Fruit fly (Drosophila melanogaster) whole organism, embryonic: ENCODE measurements around the gene Jon65Aiii.

Experiments
- Abd-B ChIP-seq: fragments of 200-800 bp; sonication (Bioruptor generic); optimal IDR thresholded peaks from 2 replicates; lab custom pipeline; 2018; ENCODE audit warnings: missing biosample characterization, mild to moderate bottlenecking, missing genetic modification characterization, moderate library complexity
- Atf-2 ChIP-seq: fragments of 200-800 bp; sonication (Bioruptor generic); optimal IDR thresholded peaks from 2 replicates; lab custom pipeline; 2016; ENCODE audit warnings: missing biosample characterization, missing genetic modification characterization
- Bdp1 ChIP-seq: fragments of 200-800 bp; sonication (Bioruptor generic); optimal IDR thresholded peaks from 3 replicates; lab custom pipeline; 2016; ENCODE audit warnings: missing biosample characterization, missing genetic modification characterization
- CG10209 ChIP-seq: fragments of 200-800 bp; sonication (Bioruptor generic); optimal IDR thresholded peaks from 3 replicates; lab custom pipeline; 2017; ENCODE audit warnings: missing biosample characterization, mild to moderate bottlenecking, missing genetic modification characterization, missing genetic modification reagents
- CG11398 ChIP-seq: fragments of 200-800 bp; sonication (Bioruptor generic); optimal IDR thresholded peaks from 2 replicates; lab custom pipeline; 2016; ENCODE audit warnings: missing biosample characterization, missing genetic modification characterization
- CG11456 ChIP-seq: fragments of 200-800 bp; sonication (Bioruptor generic); IDR thresholded peaks from 3 replicates; pipeline ENCODE4 v1.3.6; 2022; ENCODE audit warnings: missing biosample characterization, missing genetic modification characterization
- CG12219 ChIP-seq: fragments of 200-800 bp; sonication (Bioruptor generic); optimal IDR thresholded peaks from 3 replicates; lab custom pipeline; 2018; ENCODE audit warnings: missing biosample characterization, mild to moderate bottlenecking, missing genetic modification characterization
- CG12744 ChIP-seq: fragments of 200-800 bp; sonication (Bioruptor generic); optimal IDR thresholded peaks from 2 replicates; lab custom pipeline; 2016; ENCODE audit warnings: missing biosample characterization, missing genetic modification characterization
- CG13624 ChIP-seq: fragments of 200-800 bp; sonication (Bioruptor generic); optimal IDR thresholded peaks from 2 replicates; lab custom pipeline; 2016; ENCODE audit warnings: missing biosample characterization, missing genetic modification characterization
- CG1529 ChIP-seq: fragments of 200-800 bp; sonication (Bioruptor generic); optimal IDR thresholded peaks from 3 replicates; lab custom pipeline; 2018; ENCODE audit warnings: missing biosample characterization, missing genetic modification characterization
- CG16813 ChIP-seq: fragments of 200-800 bp; sonication (Bioruptor generic); IDR thresholded peaks from 3 replicates; pipeline ENCODE4 v1.3.6; 2022; ENCODE audit warnings: missing biosample characterization, missing genetic modification characterization; ENCODE audit not compliant: partially characterized antibody
- CG16863 ChIP-seq: fragments of 200-800 bp; sonication (Bioruptor generic); optimal IDR thresholded peaks from 3 replicates; lab custom pipeline; 2016; ENCODE audit warnings: missing biosample characterization, missing genetic modification characterization
- CG2116 ChIP-seq: fragments of 200-800 bp; sonication (Bioruptor generic); optimal IDR thresholded peaks from 3 replicates; lab custom pipeline; 2018; ENCODE audit warnings: missing biosample characterization, mild to moderate bottlenecking, missing genetic modification characterization
- CG2202 ChIP-seq: fragments of 200-800 bp; sonication (Bioruptor generic); optimal IDR thresholded peaks from 2 replicates; lab custom pipeline; 2018; ENCODE audit warnings: missing biosample characterization, mild to moderate bottlenecking, missing genetic modification characterization
- CG3065 ChIP-seq: fragments of 200-800 bp; sonication (Bioruptor generic); optimal IDR thresholded peaks from 2 replicates; lab custom pipeline; 2016; ENCODE audit warnings: missing biosample characterization, missing genetic modification characterization
- CG31365 ChIP-seq: fragments of 200-800 bp; sonication (Bioruptor generic); optimal IDR thresholded peaks from 2 replicates; lab custom pipeline; 2018; ENCODE audit warnings: missing biosample characterization, mild to moderate bottlenecking, missing genetic modification characterization
- CG3407 ChIP-seq: fragments of 200-800 bp; sonication (Bioruptor generic); optimal IDR thresholded peaks from 2 replicates; lab custom pipeline; 2018; ENCODE audit warnings: missing biosample characterization, mild to moderate bottlenecking, missing genetic modification characterization
- CG6689 ChIP-seq: fragments of 200-800 bp; sonication (Bioruptor generic); IDR thresholded peaks from 2 replicates; pipeline ENCODE4 v1.3.6; 2022; ENCODE audit warnings: missing biosample characterization, missing genetic modification characterization
- CG7271 ChIP-seq: fragments of 200-800 bp; sonication (Bioruptor generic); optimal IDR thresholded peaks from 2 replicates; lab custom pipeline; 2018; ENCODE audit warnings: missing biosample characterization, mild to moderate bottlenecking, missing genetic modification characterization, moderate library complexity
- CG8765 ChIP-seq: fragments of 200-800 bp; sonication (Bioruptor generic); IDR thresholded peaks from 2 replicates; pipeline ENCODE4 v1.3.6; 2022; ENCODE audit warnings: missing biosample characterization, missing genetic modification characterization
- CG9727 ChIP-seq: fragments of 200-800 bp; sonication (Bioruptor generic); optimal IDR thresholded peaks from 3 replicates; lab custom pipeline; 2017; ENCODE audit warnings: missing biosample characterization, mild to moderate bottlenecking, missing genetic modification characterization
- CG9817 ChIP-seq: fragments of 200-800 bp; sonication (Bioruptor generic); optimal IDR thresholded peaks from 2 replicates; lab custom pipeline; 2018; ENCODE audit warnings: missing biosample characterization, mild to moderate bottlenecking, missing genetic modification characterization, moderate library complexity
- CHES-1-like ChIP-seq: fragments of 200-800 bp; sonication (Bioruptor generic); optimal IDR thresholded peaks from 2 replicates; lab custom pipeline; 2016; ENCODE audit warnings: missing biosample characterization, missing genetic modification characterization
- CoRest ChIP-seq: fragments of 200-800 bp; sonication (Bioruptor generic); optimal IDR thresholded peaks from 3 replicates; lab custom pipeline; 2018; ENCODE audit warnings: missing biosample characterization, mild to moderate bottlenecking, missing genetic modification characterization, moderate library complexity
- Dbx ChIP-seq: fragments of 200-800 bp; sonication (Bioruptor generic); IDR thresholded peaks from 3 replicates; pipeline ENCODE4 v1.3.6; 2022; ENCODE audit warnings: missing biosample characterization, missing genetic modification characterization
- Dfd ChIP-seq, 2 experiments: fragments of >200 bp; optimal IDR thresholded peaks; 2 replicates each; lab custom pipeline; 2017; ENCODE audit warnings: missing biosample characterization in 2 of 2, missing genetic modification characterization in 2 of 2
- GATAe ChIP-seq: fragments of 200-800 bp; sonication (Bioruptor generic); conservative IDR thresholded peaks from 2 replicates; pipeline ENCODE4 v1.3.6; 2022; ENCODE audit warnings: missing biosample characterization, missing genetic modification characterization
- HmgD ChIP-seq: fragments of 200-800 bp; sonication (Bioruptor generic); optimal IDR thresholded peaks from 3 replicates; lab custom pipeline; 2016; ENCODE audit warnings: missing biosample characterization, missing genetic modification characterization
- Hr3 ChIP-seq: fragments of 200-800 bp; sonication (Bioruptor generic); optimal IDR thresholded peaks from 3 replicates; lab custom pipeline; 2016; ENCODE audit warnings: missing biosample characterization, missing genetic modification characterization
- Lhr ChIP-seq: fragments of 200-800 bp; sonication (Bioruptor generic); optimal IDR thresholded peaks from 3 replicates; lab custom pipeline; 2017; ENCODE audit warnings: mild to moderate bottlenecking, missing biosample characterization, missing genetic modification reagents, missing genetic modification characterization
- Myb ChIP-seq: fragments of 200-800 bp; sonication (Bioruptor generic); optimal IDR thresholded peaks from 2 replicates; lab custom pipeline; 2016; ENCODE audit warnings: missing biosample characterization, missing genetic modification characterization
- NC2α ChIP-seq: fragments of 200-800 bp; sonication (Bioruptor generic); optimal IDR thresholded peaks from 2 replicates; lab custom pipeline; 2016; ENCODE audit warnings: missing biosample characterization, missing genetic modification characterization
- NC2β ChIP-seq: fragments of 200-800 bp; sonication (Bioruptor generic); optimal IDR thresholded peaks from 2 replicates; lab custom pipeline; 2016; ENCODE audit warnings: missing biosample characterization, missing genetic modification characterization
- Neu2 ChIP-seq: fragments of 200-800 bp; sonication (Bioruptor generic); optimal IDR thresholded peaks from 3 replicates; lab custom pipeline; 2016; ENCODE audit warnings: missing biosample characterization, missing genetic modification characterization, borderline replicate concordance
- Nf-YC ChIP-seq: fragments of 200-800 bp; optimal IDR thresholded peaks from 3 replicates; lab custom pipeline; 2019; ENCODE audit warnings: missing biosample characterization, mild to moderate bottlenecking, missing genetic modification characterization, moderate library complexity
- amos ChIP-seq: fragments of 200-800 bp; sonication (Bioruptor generic); IDR thresholded peaks from 2 replicates; pipeline ENCODE4 v1.3.6; 2022; ENCODE audit warnings: missing biosample characterization, missing genetic modification characterization; ENCODE audit not compliant: partially characterized antibody
- aop ChIP-seq: fragments of 200-800 bp; sonication (Bioruptor generic); IDR thresholded peaks from 2 replicates; pipeline ENCODE4 v1.3.6; 2022; ENCODE audit warnings: missing biosample characterization, missing genetic modification characterization
- bcd ChIP-seq: fragments of 200-800 bp; sonication (Bioruptor generic); optimal IDR thresholded peaks from 2 replicates; lab custom pipeline; 2017; ENCODE audit warnings: missing biosample characterization, mild to moderate bottlenecking, missing genetic modification characterization
- ci ChIP-seq: fragments of 200-800 bp; sonication (Bioruptor generic); IDR thresholded peaks from 3 replicates; pipeline ENCODE4 v1.3.6; 2022; ENCODE audit warnings: missing biosample characterization, missing genetic modification characterization
- disco-r ChIP-seq: fragments of 200-800 bp; sonication (Bioruptor generic); optimal IDR thresholded peaks from 2 replicates; lab custom pipeline; 2016; ENCODE audit warnings: missing biosample characterization, missing genetic modification characterization
- dm ChIP-seq: fragments of 200-800 bp; sonication (Bioruptor generic); optimal IDR thresholded peaks from 3 replicates; lab custom pipeline; 2016; ENCODE audit warnings: missing biosample characterization, missing genetic modification characterization
- insv ChIP-seq, 2 experiments: fragments of 200-800 bp; sonication (Bioruptor generic); optimal IDR thresholded peaks; 3 replicates each; lab custom pipeline; 2016 to 2018; ENCODE audit warnings: missing biosample characterization in 2 of 2, missing genetic modification characterization in 2 of 2
- nmo ChIP-seq: fragments of 200-800 bp; sonication (Bioruptor generic); optimal IDR thresholded peaks from 2 replicates; lab custom pipeline; 2018; ENCODE audit warnings: missing biosample characterization, mild to moderate bottlenecking, missing genetic modification characterization, moderate library complexity
- onecut ChIP-seq: fragments of 200-800 bp; sonication (Bioruptor generic); IDR thresholded peaks from 2 replicates; pipeline ENCODE4 v1.3.6; 2022; ENCODE audit warnings: missing biosample characterization, missing genetic modification characterization
- pita ChIP-seq: fragments of 200-800 bp; sonication (Bioruptor generic); optimal IDR thresholded peaks from 2 replicates; lab custom pipeline; 2017; ENCODE audit warnings: missing biosample characterization, mild to moderate bottlenecking, missing genetic modification characterization
- sc ChIP-seq, 3 experiments: fragments of >200 bp in 2 of 3; fragments of 200-800 bp in 1 of 3; sonication (Bioruptor generic) in 1 of 3; optimal IDR thresholded peaks; 2 replicates in 2 of 3; 3 replicates in 1 of 3; lab custom pipeline; 2017; ENCODE audit warnings: mild to moderate bottlenecking in 1 of 3, missing biosample characterization in 1 of 3, missing genetic modification characterization in 1 of 3, missing genetic modification reagents in 1 of 3
- vvl ChIP-seq: fragments of 200-800 bp; sonication (Bioruptor generic); IDR thresholded peaks from 2 replicates; pipeline ENCODE4 v1.3.6; 2022; ENCODE audit warnings: missing biosample characterization, missing genetic modification characterization
- zen ChIP-seq: fragments of 200-800 bp; sonication (Bioruptor generic); optimal IDR thresholded peaks from 3 replicates; lab custom pipeline; 2018; ENCODE audit warnings: missing biosample characterization, mild to moderate bottlenecking, missing genetic modification characterization, moderate library complexity

Gene Jon65Aiii

dm6 chr3L:6059062-6059708, 8.6 kb downstream of the Jon65Aiii start, which contains the start of gene CG6592 (continued):
- TF ChIP-seq CG1529 (GFP tag; lab: Kevin White, UChicago), result peak; percentile 13
- 0 out of 2 replicates have a peak, but pooled peaks have one; percentile 22 for TF ChIP-seq vvl (GFP tag; lab: Robert Waterston, UW)
- TF ChIP-seq CHES-1-like (GFP tag; lab: Kevin White, UChicago), result peak; percentile 49
- TF ChIP-seq Atf-2, result peak; percentile 32
- TF ChIP-seq CG16813 (GFP tag; lab: Robert Waterston, UW), result 0 out of 3 replicates have a peak, but pooled peaks have one; percentile 32
- TF ChIP-seq Dfd (GFP tag; optimal IDR thresholded peaks at IDR 0.05; lab: Kevin White, UChicago), result peak in 1 of 2 experiments; percentile 70
- peak; percentile 16 for TF ChIP-seq CG2202
- peak; percentile 14 for TF ChIP-seq CG3065 (GFP tag; lab: Kevin White, UChicago)
- peak; percentile 10 for TF ChIP-seq CG3407
- TF ChIP-seq zen, result peak; percentile 80
- TF ChIP-seq aop (GFP tag; lab: Robert Waterston, UW), result peak; percentile 40; the same call in 1 of the 2 replicates
- peak; percentile 4 for TF ChIP-seq disco-r (GFP tag; lab: Kevin White, UChicago)
- peak; percentile 62; the same call in 1 of the 2 replicates for TF ChIP-seq CG8765 (GFP tag; lab: Robert Waterston, UW)
- TF ChIP-seq CG11456 (GFP tag; lab: Robert Waterston, UW), result peak; percentile 69; the same call in 1 of the 3 replicates
- peak; percentile 12 for TF ChIP-seq CG9817
- TF ChIP-seq amos (GFP tag; lab: Robert Waterston, UW), result peak; percentile 12; the same call in 1 of the 2 replicates
- TF ChIP-seq NC2β (GFP tag; lab: Kevin White, UChicago), result peak; percentile 69
- TF ChIP-seq Abd-B (GFP tag; lab: Kevin White, UChicago), result peak; percentile 24
- peak; percentile 59 for TF ChIP-seq nmo (GFP tag; lab: Kevin White, UChicago)
- peak; percentile 28 for TF ChIP-seq NC2α
- TF ChIP-seq CG13624 (GFP tag; lab: Kevin White, UChicago), result peak; percentile 19
- TF ChIP-seq Lhr (GFP tag; lab: Kevin White, UChicago), result peak; percentile 40
- TF ChIP-seq CG6689, result 0 out of 2 replicates have a peak, but pooled peaks have one; percentile 8
- peak; percentile 24 for TF ChIP-seq CG11398 (GFP tag; lab: Kevin White, UChicago)
- TF ChIP-seq Myb (GFP tag; lab: Kevin White, UChicago), result peak; percentile 63
- TF ChIP-seq CG10209 (GFP tag; lab: Kevin White, UChicago), result peak; percentile 62
- peak; percentile 58 for TF ChIP-seq CoRest (tag; lab: Kevin White, UChicago)
- TF ChIP-seq Neu2 (GFP tag; lab: Kevin White, UChicago), result peak; percentile 55
- TF ChIP-seq CG9727, result peak; percentile 80
- TF ChIP-seq CG2116, result peak; percentile 31
- peak in 1 of 2 experiments; percentile 22 for TF ChIP-seq insv (GFP tag; optimal IDR thresholded peaks at IDR 0.05; lab: Kevin White, UChicago)
- peak; percentile 9 for TF ChIP-seq Bdp1 (GFP tag; lab: Kevin White, UChicago)
- TF ChIP-seq Hr3 (GFP tag; lab: Kevin White, UChicago), result no peak
- no peak for TF ChIP-seq Nf-YC (tag; lab: Kevin White, UChicago)
- TF ChIP-seq CG12219, result no peak
- peak; percentile 97 for TF ChIP-seq CG31365 (tag; lab: Kevin White, UChicago)
- TF ChIP-seq HmgD (GFP tag; lab: Kevin White, UChicago), result peak; percentile 48
- TF ChIP-seq CG16863 (GFP tag; lab: Kevin White, UChicago), result peak; percentile 24
- TF ChIP-seq dm, result peak; percentile 28
- TF ChIP-seq pita (GFP tag; lab: Kevin White, UChicago), result no peak
- TF ChIP-seq sc (optimal IDR thresholded peaks at IDR 0.05; lab: Kevin White, UChicago), result no peak
- peak; percentile 39 for TF ChIP-seq sc (GFP tag; optimal IDR thresholded peaks at IDR 0.05; lab: Kevin White, UChicago)
- TF ChIP-seq ci (GFP tag; lab: Robert Waterston, UW), result peak; percentile 43; the same call in 1 of the 3 replicates
- TF ChIP-seq bcd, result peak; percentile 12
- no peak for TF ChIP-seq GATAe (GFP tag; lab: Robert Waterston, UW)
- TF ChIP-seq CG12744, result peak; percentile 4
- TF ChIP-seq onecut (GFP tag; lab: Robert Waterston, UW), result 0 out of 2 replicates have a peak, but pooled peaks have one; percentile 13
- TF ChIP-seq CG7271 (tag; lab: Kevin White, UChicago), result peak; percentile 93
- TF ChIP-seq Dbx (GFP tag; lab: Robert Waterston, UW), result no peak
